Fruit fly (Drosophila melanogaster) whole organism, embryonic: ENCODE results near the gene Rad9.

ENCODE experiments used
- Abd-B ChIP-seq: fragments of 200-800 bp; sonication (Bioruptor generic); optimal IDR thresholded peaks from 2 replicates; lab custom pipeline; 2018; ENCODE audit warnings: missing biosample characterization, mild to moderate bottlenecking, missing genetic modification characterization, moderate library complexity
- Blimp-1 ChIP-seq: fragments of 200-800 bp; sonication (Bioruptor generic); optimal IDR thresholded peaks from 3 replicates; lab custom pipeline; 2018; ENCODE audit warnings: missing biosample characterization, missing genetic modification characterization, mild to moderate bottlenecking, moderate library complexity, missing genetic modification reagents
- CG10209 ChIP-seq: fragments of 200-800 bp; sonication (Bioruptor generic); optimal IDR thresholded peaks from 3 replicates; lab custom pipeline; 2017; ENCODE audit warnings: missing biosample characterization, mild to moderate bottlenecking, missing genetic modification characterization, missing genetic modification reagents
- CG10267 ChIP-seq: fragments of 200-800 bp; sonication (Bioruptor generic); optimal IDR thresholded peaks from 2 replicates; lab custom pipeline; 2018; ENCODE audit warnings: missing biosample characterization, mild to moderate bottlenecking, missing genetic modification characterization, moderate library complexity
- CG12219 ChIP-seq: fragments of 200-800 bp; sonication (Bioruptor generic); optimal IDR thresholded peaks from 3 replicates; lab custom pipeline; 2018; ENCODE audit warnings: missing biosample characterization, mild to moderate bottlenecking, missing genetic modification characterization
- CG12744 ChIP-seq: fragments of 200-800 bp; sonication (Bioruptor generic); optimal IDR thresholded peaks from 2 replicates; lab custom pipeline; 2016; ENCODE audit warnings: missing biosample characterization, missing genetic modification characterization
- CG12769 ChIP-seq: fragments of 200-800 bp; sonication (Bioruptor generic); optimal IDR thresholded peaks from 2 replicates; lab custom pipeline; 2019; ENCODE audit warnings: missing biosample characterization, mild to moderate bottlenecking, missing genetic modification characterization, moderate library complexity
- CG12942 ChIP-seq: fragments of 200-800 bp; sonication (Bioruptor generic); optimal IDR thresholded peaks from 3 replicates; lab custom pipeline; 2016; ENCODE audit warnings: missing biosample characterization, missing genetic modification characterization
- CG15696 ChIP-seq: fragments of 200-800 bp; sonication (Bioruptor generic); optimal IDR thresholded peaks from 2 replicates; lab custom pipeline; 2019; ENCODE audit warnings: missing biosample characterization, mild to moderate bottlenecking, missing genetic modification characterization, moderate library complexity
- CG1603 ChIP-seq: fragments of 200-800 bp; sonication (Bioruptor generic); optimal IDR thresholded peaks from 2 replicates; lab custom pipeline; 2019; ENCODE audit warnings: missing biosample characterization, mild to moderate bottlenecking, missing genetic modification characterization, moderate library complexity
- CG17385 ChIP-seq: fragments of 200-800 bp; sonication (Bioruptor generic); optimal IDR thresholded peaks from 3 replicates; lab custom pipeline; 2018; ENCODE audit warnings: missing biosample characterization, mild to moderate bottlenecking, missing genetic modification characterization
- CG2116 ChIP-seq: fragments of 200-800 bp; sonication (Bioruptor generic); optimal IDR thresholded peaks from 3 replicates; lab custom pipeline; 2018; ENCODE audit warnings: missing biosample characterization, mild to moderate bottlenecking, missing genetic modification characterization
- CG31388 ChIP-seq: fragments of 200-800 bp; sonication (Bioruptor generic); optimal IDR thresholded peaks from 2 replicates; lab custom pipeline; 2016; ENCODE audit warnings: missing biosample characterization, missing genetic modification characterization
- CG34376 ChIP-seq: fragments of 200-800 bp; sonication (Bioruptor generic); optimal IDR thresholded peaks from 2 replicates; lab custom pipeline; 2018; ENCODE audit warnings: missing biosample characterization, mild to moderate bottlenecking, missing genetic modification characterization
- CG5180 ChIP-seq: fragments of 200-800 bp; sonication (Bioruptor generic); optimal IDR thresholded peaks from 3 replicates; lab custom pipeline; 2017; ENCODE audit warnings: missing biosample characterization, missing genetic modification characterization, mild to moderate bottlenecking, moderate library complexity, missing genetic modification reagents
- CG6654 ChIP-seq: fragments of 200-800 bp; sonication (Bioruptor generic); optimal IDR thresholded peaks from 2 replicates; lab custom pipeline; 2017; ENCODE audit warnings: missing biosample characterization, mild to moderate bottlenecking, missing genetic modification characterization
- CG6689 ChIP-seq: fragments of 200-800 bp; sonication (Bioruptor generic); IDR thresholded peaks from 2 replicates; pipeline ENCODE4 v1.3.6; 2022; ENCODE audit warnings: missing biosample characterization, missing genetic modification characterization
- CG6854 ChIP-seq: fragments of 200-800 bp; sonication (Bioruptor generic); optimal IDR thresholded peaks from 3 replicates; lab custom pipeline; 2017; ENCODE audit warnings: missing biosample characterization, mild to moderate bottlenecking, missing genetic modification characterization
- CG9797 ChIP-seq: fragments of 200-800 bp; sonication (Bioruptor generic); optimal IDR thresholded peaks from 3 replicates; lab custom pipeline; 2018; ENCODE audit warnings: missing biosample characterization, mild to moderate bottlenecking, missing genetic modification characterization
- D ChIP-seq, 2 experiments: fragments of 200-800 bp in 1 of 2; fragments of >200 bp in 1 of 2; sonication (Bioruptor generic) in 1 of 2; optimal IDR thresholded peaks; 2 replicates in 1 of 2; 3 replicates in 1 of 2; lab custom pipeline; 2017; ENCODE audit warnings: mild to moderate bottlenecking in 1 of 2, missing biosample characterization in 1 of 2, missing genetic modification characterization in 1 of 2, missing genetic modification reagents in 1 of 2
- D19B ChIP-seq: fragments of 200-800 bp; sonication (Bioruptor generic); optimal IDR thresholded peaks from 2 replicates; lab custom pipeline; 2017; ENCODE audit warnings: missing biosample characterization, mild to moderate bottlenecking, missing genetic modification characterization
- Fer2 ChIP-seq: fragments of 200-800 bp; sonication (Bioruptor generic); optimal IDR thresholded peaks from 2 replicates; lab custom pipeline; 2018; ENCODE audit warnings: missing biosample characterization, mild to moderate bottlenecking, missing genetic modification characterization, moderate library complexity
- GATAe ChIP-seq: fragments of 200-800 bp; sonication (Bioruptor generic); conservative IDR thresholded peaks from 2 replicates; pipeline ENCODE4 v1.3.6; 2022; ENCODE audit warnings: missing biosample characterization, missing genetic modification characterization
- Hr78 ChIP-seq, 2 experiments: fragments of 200-800 bp in 1 of 2; fragments of >200 bp in 1 of 2; sonication (Bioruptor generic) in 1 of 2; optimal IDR thresholded peaks; 2 replicates each; lab custom pipeline; 2017 to 2019; ENCODE audit warnings: missing biosample characterization in 2 of 2, missing genetic modification characterization in 2 of 2, mild to moderate bottlenecking in 1 of 2, moderate library complexity in 1 of 2
- Lhr ChIP-seq: fragments of 200-800 bp; sonication (Bioruptor generic); optimal IDR thresholded peaks from 3 replicates; lab custom pipeline; 2017; ENCODE audit warnings: mild to moderate bottlenecking, missing biosample characterization, missing genetic modification reagents, missing genetic modification characterization
- Nf-YB ChIP-seq: fragments of 200-800 bp; sonication (Bioruptor generic); optimal IDR thresholded peaks from 3 replicates; lab custom pipeline; 2019; ENCODE audit warnings: missing biosample characterization, mild to moderate bottlenecking, missing genetic modification characterization, moderate library complexity
- Sin3A ChIP-seq: fragments of >200 bp; optimal IDR thresholded peaks from 2 replicates; lab custom pipeline; 2018
- Tbp ChIP-seq: fragments of >200 bp; optimal IDR thresholded peaks from 2 replicates; lab custom pipeline; 2018; ENCODE audit warnings: missing biosample characterization, missing genetic modification characterization
- ato ChIP-seq: fragments of 200-800 bp; sonication (Bioruptor generic); IDR thresholded peaks from 2 replicates; pipeline ENCODE4 v1.3.6; 2022; ENCODE audit warnings: missing biosample characterization, missing genetic modification characterization; ENCODE audit not compliant: partially characterized antibody
- cato ChIP-seq: fragments of 200-800 bp; sonication (Bioruptor generic); optimal IDR thresholded peaks from 2 replicates; lab custom pipeline; 2016; ENCODE audit warnings: missing biosample characterization, missing genetic modification characterization, borderline replicate concordance
- chn ChIP-seq: fragments of 200-800 bp; sonication (Bioruptor generic); optimal IDR thresholded peaks from 2 replicates; lab custom pipeline; 2016; ENCODE audit warnings: missing biosample characterization, missing genetic modification characterization
- dmrt99B ChIP-seq: fragments of 200-800 bp; sonication (Bioruptor generic); optimal IDR thresholded peaks from 2 replicates; lab custom pipeline; 2018; ENCODE audit warnings: missing biosample characterization, mild to moderate bottlenecking, missing genetic modification characterization, moderate library complexity
- emc ChIP-seq: fragments of 200-800 bp; sonication (Bioruptor generic); optimal IDR thresholded peaks from 2 replicates; lab custom pipeline; 2016; ENCODE audit warnings: missing biosample characterization, missing genetic modification characterization
- eve ChIP-seq, 2 experiments: fragments of >200 bp; optimal IDR thresholded peaks; 2 replicates each; lab custom pipeline; 2017; ENCODE audit warnings: missing biosample characterization in 2 of 2, missing genetic modification characterization in 2 of 2
- fd64A ChIP-seq: fragments of 200-800 bp; sonication (Bioruptor generic); optimal IDR thresholded peaks from 3 replicates; lab custom pipeline; 2018; ENCODE audit warnings: missing biosample characterization, mild to moderate bottlenecking, missing genetic modification characterization
- gcm2 ChIP-seq: fragments of 200-800 bp; sonication (Bioruptor generic); optimal IDR thresholded peaks from 2 replicates; lab custom pipeline; 2016; ENCODE audit warnings: missing biosample characterization, missing genetic modification characterization
- grau ChIP-seq: fragments of 200-800 bp; optimal IDR thresholded peaks from 3 replicates; lab custom pipeline; 2019; ENCODE audit warnings: missing biosample characterization, mild to moderate bottlenecking, missing genetic modification characterization, moderate library complexity
- jing ChIP-seq: fragments of 200-800 bp; sonication (Bioruptor generic); optimal IDR thresholded peaks from 2 replicates; lab custom pipeline; 2018; ENCODE audit warnings: missing biosample characterization, mild to moderate bottlenecking, missing genetic modification characterization
- kah ChIP-seq: fragments of 200-800 bp; sonication (Bioruptor generic); optimal IDR thresholded peaks from 2 replicates; lab custom pipeline; 2018; ENCODE audit warnings: missing biosample characterization, mild to moderate bottlenecking, missing genetic modification characterization
- kni ChIP-seq: fragments of 200-800 bp; sonication (Bioruptor generic); optimal IDR thresholded peaks from 3 replicates; lab custom pipeline; 2017; ENCODE audit warnings: mild to moderate bottlenecking, missing biosample characterization, missing genetic modification reagents, missing genetic modification characterization
- lola ChIP-seq, 3 experiments: fragments of >200 bp in 2 of 3; fragments of 200-800 bp in 1 of 3; sonication (Bioruptor generic) in 1 of 3; optimal IDR thresholded peaks; 2 replicates each; lab custom pipeline; 2017 to 2019; ENCODE audit warnings: missing biosample characterization in 3 of 3, missing genetic modification characterization in 3 of 3, mild to moderate bottlenecking in 1 of 3, moderate library complexity in 1 of 3
- pnt ChIP-seq: fragments of 200-800 bp; sonication (Bioruptor generic); optimal IDR thresholded peaks from 3 replicates; lab custom pipeline; 2016; ENCODE audit warnings: missing biosample characterization, missing genetic modification characterization
- pros ChIP-seq: fragments of 200-800 bp; sonication (Bioruptor generic); optimal IDR thresholded peaks from 3 replicates; lab custom pipeline; 2019; ENCODE audit warnings: missing biosample characterization, mild to moderate bottlenecking, missing genetic modification characterization, moderate library complexity
- psq ChIP-seq: fragments of 200-800 bp; sonication (Bioruptor generic); optimal IDR thresholded peaks from 2 replicates; lab custom pipeline; 2017; ENCODE audit warnings: missing biosample characterization, missing genetic modification characterization
- scrt ChIP-seq: fragments of 200-800 bp; sonication (Bioruptor generic); optimal IDR thresholded peaks from 2 replicates; lab custom pipeline; 2018; ENCODE audit warnings: missing biosample characterization, mild to moderate bottlenecking, missing genetic modification characterization, moderate library complexity
- tup ChIP-seq: fragments of 200-800 bp; sonication (Bioruptor generic); optimal IDR thresholded peaks from 2 replicates; lab custom pipeline; 2016; ENCODE audit warnings: missing biosample characterization, mild to moderate bottlenecking, missing genetic modification characterization, moderate library complexity
- tx ChIP-seq: fragments of 200-800 bp; sonication (Bioruptor generic); optimal IDR thresholded peaks from 2 replicates; lab custom pipeline; 2016; ENCODE audit warnings: missing biosample characterization, missing genetic modification characterization

Rad9 gene

DNA sequence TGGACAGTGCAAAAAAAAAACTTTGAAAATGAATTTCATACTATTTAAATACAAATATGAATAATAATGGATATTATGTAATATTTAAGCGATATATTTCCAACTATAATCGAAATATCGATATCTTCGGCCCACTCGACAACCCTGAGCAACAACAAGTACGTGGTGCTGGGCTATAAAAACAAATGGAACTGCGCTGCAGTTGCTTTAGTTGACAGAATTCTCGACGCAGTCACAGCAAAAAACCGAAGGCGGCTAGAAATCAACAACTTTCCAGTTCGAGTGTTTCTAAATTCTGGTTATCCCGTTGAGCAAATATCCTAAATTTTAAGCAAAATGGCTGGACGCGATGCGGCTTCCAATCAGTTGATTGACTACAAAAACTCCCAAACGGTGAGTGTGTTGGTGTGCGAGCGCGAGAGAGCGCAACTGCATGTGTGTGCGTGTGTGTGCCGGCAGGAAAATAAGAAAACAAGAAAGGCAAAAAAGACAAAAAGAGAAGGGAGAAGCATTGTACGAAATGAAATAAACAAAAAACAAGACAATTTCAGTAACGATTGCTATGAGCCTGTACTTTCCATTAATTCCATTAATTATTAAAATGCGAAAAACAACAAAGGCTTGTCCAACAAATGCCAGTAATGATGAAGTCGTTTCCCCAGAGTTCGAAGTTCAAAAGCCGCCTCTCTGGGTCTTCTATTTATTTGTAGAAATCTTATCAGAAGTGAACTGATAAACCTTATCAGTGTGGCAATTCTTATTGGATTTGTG, 49.7 kb downstream of the Rad9 start, which contains the start of gene Cat (continued):
- no peak for TF ChIP-seq CG6654 (GFP tag; lab: Kevin White, UChicago)
- TF ChIP-seq CG6854 (GFP tag; lab: Kevin White, UChicago), result peak; percentile 25
- TF ChIP-seq CG12219 (GFP tag; lab: Kevin White, UChicago), result no peak
- TF ChIP-seq gcm2 (GFP tag; lab: Kevin White, UChicago), result no peak
- peak; percentile 78 for TF ChIP-seq Abd-B (GFP tag; lab: Kevin White, UChicago)
- TF ChIP-seq Blimp-1 (GFP tag; lab: Kevin White, UChicago), result peak; percentile 27
- no peak for TF ChIP-seq chn (GFP tag; lab: Kevin White, UChicago)
- TF ChIP-seq CG15696 (tag; lab: Kevin White, UChicago), result peak; percentile 36
- peak; percentile 55 for TF ChIP-seq psq (GFP tag; lab: Kevin White, UChicago)
- no peak for TF ChIP-seq CG5180 (GFP tag; lab: Kevin White, UChicago)
- no peak for TF ChIP-seq Lhr
- no peak for TF ChIP-seq pnt (GFP tag; lab: Kevin White, UChicago)
- no peak for TF ChIP-seq cato
- peak; percentile 17 for TF ChIP-seq kah (GFP tag; lab: Kevin White, UChicago)
- no peak for TF ChIP-seq CG31388
- peak; percentile 14 for TF ChIP-seq CG34376 (GFP tag; lab: Kevin White, UChicago)
- no peak for TF ChIP-seq D19B (GFP tag; lab: Kevin White, UChicago)
- TF ChIP-seq CG17385, result peak; percentile 36
- no peak for TF ChIP-seq CG12769
- peak in 2 of 3 experiments; percentile 28 to 37 for TF ChIP-seq lola (GFP tag; optimal IDR thresholded peaks at IDR 0.05; lab: Kevin White, UChicago)
- peak; percentile 10 for TF ChIP-seq CG12744 (GFP tag; lab: Kevin White, UChicago)
- TF ChIP-seq ato (GFP tag; lab: Robert Waterston, UW), result peak; percentile 32; the same call in 1 of the 2 replicates
- TF ChIP-seq fd64A (GFP tag; lab: Kevin White, UChicago), result no peak
- no peak for TF ChIP-seq dmrt99B (tag; lab: Kevin White, UChicago)
- TF ChIP-seq CG10209 (GFP tag; lab: Kevin White, UChicago), result peak; percentile 24
- TF ChIP-seq GATAe (GFP tag; lab: Robert Waterston, UW), result no peak
- TF ChIP-seq Hr78 (GFP tag; optimal IDR thresholded peaks at IDR 0.05; lab: Kevin White, UChicago), result peak in 1 of 2 experiments; percentile 98
- no peak for TF ChIP-seq eve (GFP tag; optimal IDR thresholded peaks at IDR 0.05; lab: Kevin White, UChicago)
- TF ChIP-seq CG1603 (tag; lab: Kevin White, UChicago), result peak; percentile 54
- TF ChIP-seq scrt (GFP tag; lab: Kevin White, UChicago), result peak; percentile 80
- no peak for TF ChIP-seq CG12942 (GFP tag; lab: Kevin White, UChicago)
- TF ChIP-seq Fer2 (tag; lab: Kevin White, UChicago), result no peak
- peak; percentile 46 for TF ChIP-seq CG10267 (tag; lab: Kevin White, UChicago)
- TF ChIP-seq kni (GFP tag; lab: Kevin White, UChicago), result peak; percentile 17
- TF ChIP-seq grau (tag; lab: Kevin White, UChicago), result peak; percentile 46
- TF ChIP-seq tx (GFP tag; lab: Kevin White, UChicago), result peak; percentile 25
- peak; percentile 1 for TF ChIP-seq Sin3A (lab: Kevin White, UChicago)
- TF ChIP-seq D (optimal IDR thresholded peaks at IDR 0.05; lab: Kevin White, UChicago), result peak; percentile 22
- no peak for TF ChIP-seq D (GFP tag; optimal IDR thresholded peaks at IDR 0.05; lab: Kevin White, UChicago)
- TF ChIP-seq emc (GFP tag; lab: Kevin White, UChicago), result no peak
- no peak for TF ChIP-seq jing (GFP tag; lab: Kevin White, UChicago)
- peak; percentile 46 for TF ChIP-seq pros
- TF ChIP-seq CG6689 (GFP tag; lab: Robert Waterston, UW), result no peak; the same call in none of the 2 replicates
- no peak for TF ChIP-seq Tbp (GFP tag; lab: Kevin White, UChicago)
- TF ChIP-seq tup, result no peak
- no peak for TF ChIP-seq Nf-YB (GFP tag; lab: Kevin White, UChicago)
- TF ChIP-seq CG9797, result peak; percentile 12
- peak; percentile 50 for TF ChIP-seq CG2116
